Worm (Caenorhabditis elegans) whole organism, L4 larva: ENCODE data around the gene ceh-28.

Experiments
- ceh-20 ChIP-seq: fragments of 200-800 bp; sonication (Bioruptor generic); IDR thresholded peaks from 2 replicates; pipeline ENCODE4 v1.3.6; 2022; ENCODE audit warnings: missing genetic modification reagents, missing genetic modification characterization, missing compliant biosample characterization
- ceh-62 ChIP-seq: sonication (generic microtip); optimal IDR thresholded peaks from 2 replicates; lab custom pipeline; 2017; ENCODE audit warnings: missing biosample characterization, missing genetic modification characterization
- egl-27 ChIP-seq: sonication (generic microtip); optimal IDR thresholded peaks from 3 replicates; lab custom pipeline; 2017; ENCODE audit warnings: missing biosample characterization, missing genetic modification reagents, missing genetic modification characterization
- hif-1 ChIP-seq, 2 experiments: sonication (generic microtip); optimal IDR thresholded peaks; 2 replicates each; lab custom pipeline; 2016 to 2017; ENCODE audit warnings: missing compliant biosample characterization in 2 of 2, missing genetic modification characterization in 2 of 2, missing genetic modification reagents in 2 of 2, missing genotype in 2 of 2, mild to moderate bottlenecking in 1 of 2
- lin-1 ChIP-seq: fragments of 200-800 bp; sonication (Bioruptor generic); IDR thresholded peaks from 2 replicates; pipeline ENCODE4 v1.3.6; 2022; ENCODE audit warnings: missing genetic modification reagents, missing genetic modification characterization, missing compliant biosample characterization
- lin-29 ChIP-seq: fragments of 200-800 bp; sonication (Bioruptor generic); IDR thresholded peaks from 2 replicates; pipeline ENCODE4 v1.3.6; 2022; ENCODE audit warnings: missing genetic modification reagents, missing genetic modification characterization, missing compliant biosample characterization
- mxl-2 ChIP-seq: fragments of 200-800 bp; sonication (Bioruptor generic); conservative IDR thresholded peaks from 2 replicates; pipeline ENCODE4 v1.3.6; 2022; ENCODE audit warnings: missing genetic modification reagents, missing genetic modification characterization, missing compliant biosample characterization
- nhr-102 ChIP-seq: sonication (generic microtip); optimal IDR thresholded peaks from 2 replicates; lab custom pipeline; 2016; ENCODE audit warnings: mild to moderate bottlenecking, missing genetic modification characterization, moderate library complexity, missing compliant biosample characterization
- nhr-237 ChIP-seq: sonication (generic microtip); optimal IDR thresholded peaks from 2 replicates; lab custom pipeline; 2017; ENCODE audit warnings: missing biosample characterization, missing genetic modification characterization
- nhr-48 ChIP-seq: sonication (generic microtip); optimal IDR thresholded peaks from 2 replicates; lab custom pipeline; 2016; ENCODE audit warnings: mild to moderate bottlenecking, missing genetic modification characterization, missing compliant biosample characterization
- nhr-6 ChIP-seq: fragments of 150-350 bp; optimal IDR thresholded peaks from 2 replicates; lab custom pipeline; 2014; ENCODE audit warnings: missing biosample characterization, missing genetic modification characterization
- nhr-77 ChIP-seq: fragments of 150-350 bp; optimal IDR thresholded peaks from 2 replicates; lab custom pipeline; 2014; ENCODE audit warnings: missing biosample characterization, missing genetic modification characterization
- pha-4 ChIP-seq, 2 experiments: fragments of 150-350 bp in 1 of 2; fragments of 200-800 bp in 1 of 2; sonication (Bioruptor generic) in 1 of 2; IDR thresholded peaks in 1 of 2; optimal IDR thresholded peaks in 1 of 2; 2 replicates each; pipeline versions ENCODE4 v1.3.6 to Lab custom; 2014 to 2022; ENCODE audit warnings: missing genetic modification characterization in 2 of 2, missing genetic modification reagents in 2 of 2, missing biosample characterization in 1 of 2, missing compliant biosample characterization in 1 of 2
- sdz-12 ChIP-seq: fragments of 200-800 bp; sonication (Bioruptor generic); optimal IDR thresholded peaks from 2 replicates; lab custom pipeline; 2018; ENCODE audit warnings: mild to moderate bottlenecking, missing genetic modification characterization, missing compliant biosample characterization
- snpc-4 ChIP-seq: fragments of 150-350 bp; optimal IDR thresholded peaks from 2 replicates; lab custom pipeline; 2014; ENCODE audit warnings: missing biosample characterization, missing genetic modification characterization
- tra-1 ChIP-seq: fragments of 200-800 bp; sonication (Bioruptor generic); IDR thresholded peaks from 2 replicates; pipeline ENCODE4 v1.3.6; 2022; ENCODE audit warnings: missing genetic modification reagents, missing genetic modification characterization, missing compliant biosample characterization

ceh-28 gene

DNA sequence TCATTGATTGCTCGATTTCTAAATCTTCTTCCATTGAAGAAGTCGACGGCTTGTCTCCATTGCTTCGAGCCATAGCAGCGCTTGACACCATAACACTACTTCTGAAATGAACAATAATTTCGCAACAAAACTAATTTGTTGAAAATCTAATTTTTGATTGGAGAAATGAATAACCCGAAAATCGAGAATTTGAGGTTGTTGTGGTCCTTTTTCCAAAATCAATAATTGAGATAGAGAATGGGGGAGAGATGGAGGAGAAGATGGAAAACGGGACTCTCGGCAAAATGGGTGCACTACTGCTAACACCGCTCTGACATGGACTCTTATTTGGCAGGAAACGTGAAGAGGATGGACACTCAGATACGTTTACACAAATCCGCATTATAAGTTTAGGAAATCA lies 47.7 kb downstream of the ceh-28 start, which contains the start of gene snx-17:
snx-17 (minus strand) TSS at position 101 of the 400 bp plus-strand sequence.
- TF ChIP-seq lin-29 (GFP tag; lab: Robert Waterston, UW) (no peak), nhr-6 (no peak), pha-4 (GFP tag; IDR thresholded peaks at IDR 0.05; lab: Robert Waterston, UW) (no peak), pha-4 (tag; optimal IDR thresholded peaks at IDR 0.05; lab: Kevin White, UChicago) (no peak), snpc-4 (tag; lab: Kevin White, UChicago) (no peak), ceh-62 (tag; lab: Kevin White, UChicago) (no peak), nhr-237 (tag; lab: Kevin White, UChicago) (no peak), nhr-77 (tag; lab: Kevin White, UChicago) (no peak), tra-1 (GFP tag; lab: Robert Waterston, UW) (no peak), ceh-20 (GFP tag; lab: Robert Waterston, UW) (no peak), nhr-102 (no peak), hif-1 (tag; optimal IDR thresholded peaks at IDR 0.05; lab: Kevin White, UChicago) (no peak), lin-1 (no peak), sdz-12 (GFP tag; lab: Kevin White, UChicago) (no peak), mxl-2 (GFP tag; lab: Robert Waterston, UW) (no peak), nhr-48 (tag; lab: Kevin White, UChicago) (no peak), egl-27 (tag; lab: Kevin White, UChicago) (no peak)
- TF ChIP-seq, all 104 proteins: peak for 0
